Worm (Caenorhabditis elegans): ENCODE data around the gene ZK822.10.

- no peak for TF ChIP-seq mec-3 (tag; optimal IDR thresholded peaks at IDR 0.05; ENCODE audit: borderline replicate concordance)
- no peak for TF ChIP-seq pha-4 (tag; optimal IDR thresholded peaks at IDR 0.05)
- no peak for TF ChIP-seq ceh-48 (tag; optimal IDR thresholded peaks at IDR 0.05)
- no peak for TF ChIP-seq ceh-30 (tag; optimal IDR thresholded peaks at IDR 0.05)
- TF ChIP-seq fkh-6 (tag; optimal IDR thresholded peaks at IDR 0.05): peak; percentile 19
- TF ChIP-seq fkh-10 (GFP tag; optimal IDR thresholded peaks at IDR 0.05): no peak
- TF ChIP-seq rnt-1 (tag; optimal IDR thresholded peaks at IDR 0.05): no peak
Observed at ce11 chrIV:11928388-11928787, 11.5 kb downstream of the ZK822.10 start.
